Worm (Caenorhabditis elegans): ENCODE measurements around the gene sth-1.

The sth-1 gene

DNA sequence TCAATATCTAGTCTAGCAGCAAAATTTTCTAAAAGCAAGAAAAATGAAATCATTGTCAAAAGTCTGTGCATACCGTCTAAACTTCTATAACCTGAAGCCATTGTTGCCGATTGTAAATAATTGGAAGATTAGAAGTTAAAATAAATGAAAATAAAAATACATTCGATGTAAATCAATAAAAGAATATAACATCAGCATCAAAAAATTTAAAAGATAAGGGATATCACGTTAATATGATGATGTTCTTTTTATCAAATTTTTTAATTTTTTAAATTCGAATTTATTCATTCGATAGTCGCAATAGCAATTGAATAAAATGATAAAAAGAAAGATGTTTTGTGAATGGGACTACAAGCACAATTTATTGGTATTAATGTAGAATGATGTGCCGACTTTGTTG, 33.2 kb downstream of the sth-1 start, which contains the start of gene C09H5.7:
C09H5.7 (minus strand) TSS at position 101 of the 400 bp plus-strand sequence.
- TF ChIP-seq flt-1 (GFP tag; IDR thresholded peaks at IDR 0.05) (no peak), ztf-23 (GFP tag; IDR thresholded peaks at IDR 0.05) (no peak), T22C8.4 (GFP tag; IDR thresholded peaks at IDR 0.05) (no peak), tab-1 (GFP tag; IDR thresholded peaks at IDR 0.05) (no peak), ref-1 (GFP tag; conservative IDR thresholded peaks at IDR 0.05) (no peak), med-1 (GFP tag; optimal IDR thresholded peaks at IDR 0.05; ENCODE audit: insufficient read depth) (no peak)

DNA sequence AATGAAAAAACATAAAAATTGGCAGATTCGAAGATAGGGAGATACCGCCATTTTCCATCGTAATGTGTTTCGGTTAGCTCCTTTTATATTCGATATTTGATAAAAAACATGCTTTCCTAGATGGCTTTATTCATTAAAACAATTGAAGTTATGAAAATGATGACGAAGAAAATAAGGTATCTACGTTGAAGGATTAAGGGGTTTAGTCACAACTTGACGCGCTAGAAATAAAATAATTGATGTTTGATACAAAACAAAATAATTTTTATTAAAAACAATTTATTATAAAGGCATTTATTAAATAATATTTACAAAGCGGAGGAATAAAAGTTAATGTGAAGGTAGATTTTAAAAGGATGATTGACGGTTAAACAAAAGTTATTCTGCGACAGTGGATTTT, 38.6 kb downstream of the sth-1 start, which contains the start of gene str-130:
str-130 (minus strand) TSS at position 101 of the 400 bp plus-strand sequence.
- TF ChIP-seq ztf-29 (GFP tag; IDR thresholded peaks at IDR 0.05) (no peak), klf-2 (GFP tag; conservative IDR thresholded peaks at IDR 0.05) (no peak), flt-1 (GFP tag; IDR thresholded peaks at IDR 0.05) (no peak), ztf-23 (GFP tag; IDR thresholded peaks at IDR 0.05) (no peak), ref-1 (GFP tag; conservative IDR thresholded peaks at IDR 0.05) (no peak)

DNA sequence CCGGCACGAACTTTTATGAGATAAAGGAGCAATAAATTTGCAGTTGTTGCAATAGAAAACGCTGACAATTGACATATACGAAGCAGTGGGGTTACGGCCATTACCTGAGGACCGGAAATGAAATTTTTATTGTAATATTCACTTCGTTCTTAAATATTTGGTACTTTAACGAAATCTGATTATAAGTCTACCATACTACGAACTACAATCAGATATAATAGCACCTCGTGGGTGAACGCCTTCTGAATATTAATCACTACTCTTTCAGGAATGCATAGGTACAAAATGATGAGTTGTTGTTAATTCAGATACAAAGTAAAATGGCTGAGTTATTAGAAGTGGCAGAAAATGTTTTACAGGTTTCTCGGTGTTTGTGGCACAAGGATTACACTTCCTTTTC, 40.4 kb downstream of the sth-1 start, which contains the start of gene str-129:
str-129 (minus strand) TSS at position 101 of the 400 bp plus-strand sequence.
- no peak for TF ChIP-seq klf-2 (GFP tag; conservative IDR thresholded peaks at IDR 0.05)
- no peak for TF ChIP-seq cog-1 (tag; optimal IDR thresholded peaks at IDR 0.05)
- no peak for TF ChIP-seq ref-1 (GFP tag; conservative IDR thresholded peaks at IDR 0.05)

DNA sequence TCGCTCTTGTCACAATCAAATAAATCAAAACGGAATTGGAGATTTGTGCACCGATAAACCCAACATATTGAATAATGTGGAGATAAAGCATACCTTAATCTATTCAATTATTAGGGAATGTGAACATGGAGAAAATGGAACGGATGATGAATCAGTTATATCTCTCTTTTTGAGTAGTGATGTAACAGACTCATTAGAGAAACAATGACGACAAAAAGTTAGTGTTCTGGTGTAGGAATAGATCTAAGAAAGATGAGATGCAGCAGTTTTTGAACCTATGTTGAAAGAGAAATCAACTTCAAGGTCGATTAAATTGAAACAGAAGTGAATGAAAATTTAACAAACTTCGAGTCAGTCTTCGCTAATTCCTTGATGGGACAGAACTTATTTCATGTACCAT, 43.4 kb downstream of the sth-1 start, which contains the start of gene str-146:
str-146 (minus strand) TSS at position 101 of the 400 bp plus-strand sequence.
- TF ChIP-seq med-1 (GFP tag; optimal IDR thresholded peaks at IDR 0.05; ENCODE audit: insufficient read depth) (no peak), T22C8.4 (GFP tag; IDR thresholded peaks at IDR 0.05) (no peak), flt-1 (GFP tag; IDR thresholded peaks at IDR 0.05) (no peak), ztf-23 (GFP tag; IDR thresholded peaks at IDR 0.05) (no peak), tab-1 (GFP tag; IDR thresholded peaks at IDR 0.05) (no peak), ref-1 (GFP tag; conservative IDR thresholded peaks at IDR 0.05) (no peak), klf-2 (GFP tag; conservative IDR thresholded peaks at IDR 0.05) (no peak), ztf-29 (GFP tag; IDR thresholded peaks at IDR 0.05) (no peak), cog-1 (tag; optimal IDR thresholded peaks at IDR 0.05) (no peak)

DNA sequence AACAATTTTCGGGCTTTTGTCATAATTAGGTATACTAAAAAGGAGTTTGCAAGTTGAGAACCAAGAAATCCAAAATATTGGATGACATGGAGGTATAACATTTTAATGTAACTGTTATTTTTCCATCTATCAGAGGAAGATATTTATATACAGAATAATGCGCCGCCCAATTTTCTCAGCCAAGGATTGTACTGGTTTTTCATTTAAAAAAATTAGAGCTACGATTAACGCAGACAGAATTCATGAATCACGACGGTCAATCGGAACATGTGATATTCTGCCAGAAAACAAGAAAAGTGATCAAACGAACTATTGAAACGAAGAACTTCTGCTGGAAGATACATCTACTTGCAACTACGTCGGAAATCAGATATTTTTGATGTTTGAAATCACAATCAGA, 46.3 kb downstream of the sth-1 start, which contains the start of gene str-145:
str-145 (minus strand) TSS at position 101 of the 400 bp plus-strand sequence.
- TF ChIP-seq ref-1 (GFP tag; conservative IDR thresholded peaks at IDR 0.05) (no peak), klf-2 (GFP tag; conservative IDR thresholded peaks at IDR 0.05) (no peak), cog-1 (tag; optimal IDR thresholded peaks at IDR 0.05) (no peak), med-1 (GFP tag; optimal IDR thresholded peaks at IDR 0.05; ENCODE audit: insufficient read depth) (no peak), ztf-23 (GFP tag; IDR thresholded peaks at IDR 0.05) (no peak), T22C8.4 (GFP tag; IDR thresholded peaks at IDR 0.05) (no peak), tab-1 (GFP tag; IDR thresholded peaks at IDR 0.05) (no peak), ztf-29 (GFP tag; IDR thresholded peaks at IDR 0.05) (no peak), flt-1 (GFP tag; IDR thresholded peaks at IDR 0.05) (no peak)

DNA sequence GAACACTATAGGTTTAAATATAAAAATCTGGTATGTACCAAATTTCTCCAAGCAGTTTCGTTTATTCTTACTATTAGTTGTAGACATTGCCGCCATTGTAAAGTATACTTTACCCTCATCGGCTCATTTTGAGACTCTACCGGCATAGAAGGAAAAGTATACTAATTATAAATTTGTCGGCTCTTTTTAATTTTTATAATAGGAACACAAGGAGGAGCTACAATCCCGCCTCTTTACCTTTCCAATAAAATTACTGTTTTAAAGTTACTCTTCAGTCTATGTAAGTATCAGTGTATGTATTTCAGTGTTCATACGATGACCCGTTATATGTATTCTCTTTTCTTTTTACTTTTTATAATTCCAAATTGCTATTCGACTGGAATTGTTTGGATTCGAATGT, 47.4 kb downstream of the sth-1 start, which contains the start of gene sdz-23:
sdz-23 (plus strand) TSS at position 301 of the 400 bp plus-strand sequence.
- TF ChIP-seq ztf-29 (GFP tag; IDR thresholded peaks at IDR 0.05), result no peak
- TF ChIP-seq klf-2 (GFP tag; conservative IDR thresholded peaks at IDR 0.05), result no peak
- no peak for TF ChIP-seq ref-1 (GFP tag; conservative IDR thresholded peaks at IDR 0.05)
- no peak for TF ChIP-seq T22C8.4 (GFP tag; IDR thresholded peaks at IDR 0.05)
- TF ChIP-seq ztf-23 (GFP tag; IDR thresholded peaks at IDR 0.05), result no peak
- TF ChIP-seq tab-1 (GFP tag; IDR thresholded peaks at IDR 0.05), result no peak
- TF ChIP-seq med-1 (GFP tag; optimal IDR thresholded peaks at IDR 0.05; ENCODE audit: insufficient read depth), result no peak
- no peak for TF ChIP-seq cog-1 (tag; optimal IDR thresholded peaks at IDR 0.05)
- TF ChIP-seq flt-1 (GFP tag; IDR thresholded peaks at IDR 0.05), result no peak

DNA sequence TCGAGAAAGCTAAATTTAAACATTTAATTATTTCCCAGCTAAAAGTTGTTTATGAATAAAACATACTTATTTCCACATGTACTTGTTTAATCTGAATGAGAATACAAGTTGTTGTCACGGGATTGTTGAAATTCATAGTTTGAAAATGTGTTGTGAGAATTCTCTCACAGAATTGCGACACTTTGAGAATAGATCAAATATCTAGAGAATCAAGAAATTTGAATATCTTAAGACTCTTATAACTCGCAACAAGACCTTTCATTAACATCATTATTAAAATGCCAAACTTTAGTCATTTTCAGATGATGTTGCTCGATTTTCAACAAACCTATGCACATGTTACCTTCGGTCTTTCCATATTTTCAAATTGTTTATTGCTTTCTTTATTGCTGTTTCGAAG, 51.0 kb downstream of the sth-1 start, which contains the start of gene str-90:
str-90 (plus strand) TSS at position 301 of the 400 bp plus-strand sequence.
- no peak for TF ChIP-seq cog-1 (tag; optimal IDR thresholded peaks at IDR 0.05)
- no peak for TF ChIP-seq klf-2 (GFP tag; conservative IDR thresholded peaks at IDR 0.05)
- no peak for TF ChIP-seq ztf-23 (GFP tag; IDR thresholded peaks at IDR 0.05)
- no peak for TF ChIP-seq ztf-29 (GFP tag; IDR thresholded peaks at IDR 0.05)
- no peak for TF ChIP-seq flt-1 (GFP tag; IDR thresholded peaks at IDR 0.05)
- TF ChIP-seq tab-1 (GFP tag; IDR thresholded peaks at IDR 0.05), result no peak
- TF ChIP-seq med-1 (GFP tag; optimal IDR thresholded peaks at IDR 0.05; ENCODE audit: insufficient read depth), result no peak
- TF ChIP-seq T22C8.4 (GFP tag; IDR thresholded peaks at IDR 0.05), result no peak
- no peak for TF ChIP-seq ref-1 (GFP tag; conservative IDR thresholded peaks at IDR 0.05)
